Fruit fly (Drosophila melanogaster): ENCODE data around the gene CG13454.

The CG13454 gene

dm6 chr3L:15494599-15495271 lies 22.1 kb downstream of the CG13454 start:
- TF ChIP-seq psq (optimal IDR thresholded peaks at IDR 0.05) (no peak), Sin3A (optimal IDR thresholded peaks at IDR 0.05) (no peak)

- TF ChIP-seq ttk (optimal IDR thresholded peaks at IDR 0.05) (no peak), Sin3A (optimal IDR thresholded peaks at IDR 0.05) (no peak), h (optimal IDR thresholded peaks at IDR 0.05) (no peak), insv (optimal IDR thresholded peaks at IDR 0.05) (no peak)
These were observed 22.8 kb downstream of the CG13454 start for dm6 chr3L:15493886-15494598.

dm6 chr3L:15485302-15485701 lies 31.6 kb downstream of the CG13454 start, which contains the start of gene Ran-like:
Ran-like (minus strand) TSS chr3L:15485402.
- TF ChIP-seq ttk (optimal IDR thresholded peaks at IDR 0.05) (no peak), Myc (optimal IDR thresholded peaks at IDR 0.05) (no peak), h (optimal IDR thresholded peaks at IDR 0.05) (no peak), Sin3A (optimal IDR thresholded peaks at IDR 0.05) (no peak), psq (optimal IDR thresholded peaks at IDR 0.05) (no peak), insv (optimal IDR thresholded peaks at IDR 0.05) (no peak)

dm6 chr3L:15474010-15474409 lies 42.8 kb downstream of the CG13454 start, which contains the start of gene cocoon:
cocoon (minus strand) TSS chr3L:15474110.
- no peak for TF ChIP-seq Myc (optimal IDR thresholded peaks at IDR 0.05)
- TF ChIP-seq Sin3A (optimal IDR thresholded peaks at IDR 0.05): no peak
- TF ChIP-seq ttk (optimal IDR thresholded peaks at IDR 0.05): no peak
- TF ChIP-seq insv (optimal IDR thresholded peaks at IDR 0.05): no peak
- TF ChIP-seq psq (optimal IDR thresholded peaks at IDR 0.05): no peak
- no peak for TF ChIP-seq h (optimal IDR thresholded peaks at IDR 0.05)
